Worm (Caenorhabditis elegans): Measurements from ENCODE around the gene T28D6.4.

Gene T28D6.4

DNA sequence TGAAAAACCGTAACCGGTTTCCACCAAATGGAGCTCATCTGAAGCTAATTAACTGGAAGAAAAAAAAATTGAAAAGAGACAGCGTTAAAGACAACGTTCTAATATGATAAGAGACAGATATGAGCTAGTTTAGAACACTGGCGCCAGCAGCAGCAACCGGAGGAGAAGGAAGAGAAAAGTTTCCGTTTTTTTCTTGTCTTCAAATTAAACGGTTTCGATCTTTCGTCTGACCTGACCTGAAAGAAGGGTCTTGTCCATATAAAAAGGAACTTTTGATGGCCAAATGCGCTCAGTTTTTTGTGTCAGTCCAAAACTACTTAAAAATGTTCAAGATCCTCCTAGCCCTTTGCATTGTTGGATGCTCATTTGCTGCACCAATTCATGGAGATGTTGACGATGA, 6.2 kb downstream of the T28D6.4 start, which contains the start of gene T28D6.3:
Gene T28D6.3, plus strand, starts transcription at position 301 of the 400 bp plus-strand sequence.
- TF ChIP-seq skn-1 (tag; optimal IDR thresholded peaks at IDR 0.05) (no peak), elt-3 (tag; optimal IDR thresholded peaks at IDR 0.05) (peak in 1 of 6 experiments; percentile 1)

DNA sequence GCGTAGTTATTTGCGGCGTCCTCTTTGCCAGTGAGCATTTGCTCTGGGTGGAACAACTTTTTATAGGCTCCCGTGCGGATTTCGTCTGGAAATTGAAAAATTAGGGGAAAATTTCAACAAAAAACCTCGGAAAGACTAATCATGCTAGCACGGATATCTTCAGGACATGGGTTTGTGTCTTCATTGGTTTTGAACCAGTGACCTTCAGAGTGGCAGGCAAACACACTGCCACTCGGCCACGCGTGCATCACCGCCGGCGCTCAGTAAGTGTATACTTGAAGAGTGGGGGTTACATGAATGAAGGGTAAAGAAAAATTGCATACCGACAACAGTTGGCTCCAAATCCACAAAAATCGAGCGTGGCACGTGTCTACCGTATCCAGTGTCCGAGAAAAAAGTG, 11.0 kb downstream of the T28D6.4 start:
- TF ChIP-seq C16A3.4 (tag; optimal IDR thresholded peaks at IDR 0.05) (peak; percentile 73), nhr-77 (tag; optimal IDR thresholded peaks at IDR 0.05) (peak; percentile 34), C34B4.2 (tag; optimal IDR thresholded peaks at IDR 0.05) (no peak), grh-1 (GFP tag; IDR thresholded peaks at IDR 0.05) (no peak), snpc-4 (tag; optimal IDR thresholded peaks at IDR 0.05) (peak; percentile 50), elt-2 (tag; optimal IDR thresholded peaks at IDR 0.05) (peak; percentile 45), zag-1 (tag; optimal IDR thresholded peaks at IDR 0.05) (no peak), nhr-84 (tag; optimal IDR thresholded peaks at IDR 0.05) (no peak), dsc-1 (tag; optimal IDR thresholded peaks at IDR 0.05) (peak; percentile 65), mep-1 (tag; optimal IDR thresholded peaks at IDR 0.05) (peak; percentile 60), unc-62 (GFP tag; optimal IDR thresholded peaks at IDR 0.05) (no peak), egl-27 (tag; optimal IDR thresholded peaks at IDR 0.05) (no peak), snu-23 (GFP tag; optimal IDR thresholded peaks at IDR 0.05) (peak; percentile 78), unc-98 (GFP tag; IDR thresholded peaks at IDR 0.05) (0 out of 2 replicates have a peak, but pooled peaks have one; percentile 20), lin-39 (tag; optimal IDR thresholded peaks at IDR 0.05) (peak; percentile 1), ztf-11 (tag; optimal IDR thresholded peaks at IDR 0.05) (peak in 1 of 2 experiments; percentile 53), fkh-8 (tag; optimal IDR thresholded peaks at IDR 0.05) (peak; percentile 51), nhr-20 (tag; optimal IDR thresholded peaks at IDR 0.05) (peak; percentile 65), isw-1 (GFP tag; IDR thresholded peaks at IDR 0.05) (peak; percentile 42), ceh-82 (tag; optimal IDR thresholded peaks at IDR 0.05) (peak; percentile 41 to 82 (median 49)), zip-4 (GFP tag; optimal IDR thresholded peaks at IDR 0.05) (peak; percentile 36), efl-1 (optimal IDR thresholded peaks at IDR 0.05) (peak; percentile 45 to 61), efl-1 (GFP tag; optimal IDR thresholded peaks at IDR 0.05 in 1 of 2) (peak; percentile 59 to 88), pax-3 (tag; optimal IDR thresholded peaks at IDR 0.05) (peak; percentile 32), lin-14 (GFP tag; optimal IDR thresholded peaks at IDR 0.05) (peak; percentile 55), fkh-4 (tag; optimal IDR thresholded peaks at IDR 0.05; ENCODE audit: borderline replicate concordance) (no peak), lin-35 (GFP tag; optimal IDR thresholded peaks at IDR 0.05) (peak; percentile 58 to 73), C04F5.9 (tag; optimal IDR thresholded peaks at IDR 0.05) (no peak), alr-1 (tag; optimal IDR thresholded peaks at IDR 0.05; ENCODE audit: borderline replicate concordance) (no peak), hlh-17 (GFP tag; optimal IDR thresholded peaks at IDR 0.05; ENCODE audit: borderline replicate concordance) (no peak), unc-86 (tag; optimal IDR thresholded peaks at IDR 0.05) (peak; percentile 46), vab-15 (tag; optimal IDR thresholded peaks at IDR 0.05) (peak; percentile 55), fos-1 (tag; optimal IDR thresholded peaks at IDR 0.05) (peak; percentile 49), ets-5 (GFP tag; IDR thresholded peaks at IDR 0.05) (no peak), unc-30 (tag; optimal IDR thresholded peaks at IDR 0.05) (no peak), nhr-47 (tag; optimal IDR thresholded peaks at IDR 0.05) (peak; percentile 82), elt-3 (tag; optimal IDR thresholded peaks at IDR 0.05) (peak in 1 of 6 experiments; percentile 10), nhr-85 (tag) (peak; percentile 52), irx-1 (tag; optimal IDR thresholded peaks at IDR 0.05) (peak; percentile 60), fkh-10 (GFP tag; optimal IDR thresholded peaks at IDR 0.05) (no peak), egl-13 (tag; optimal IDR thresholded peaks at IDR 0.05) (peak; percentile 55), F16B12.6 (tag; optimal IDR thresholded peaks at IDR 0.05) (peak; percentile 27), nhr-90 (tag; optimal IDR thresholded peaks at IDR 0.05; ENCODE audit: poor library complexity) (peak; percentile 57), lin-13 (GFP tag; optimal IDR thresholded peaks at IDR 0.05) (peak; percentile 69), nhr-19 (GFP tag; conservative IDR thresholded peaks at IDR 0.05) (peak; percentile 69), dpl-1 (GFP tag; optimal IDR thresholded peaks at IDR 0.05) (peak; percentile 8 to 62 (median 49)), tbx-2 (tag; optimal IDR thresholded peaks at IDR 0.05) (peak; percentile 64), rnt-1 (tag; optimal IDR thresholded peaks at IDR 0.05) (peak; percentile 81), swsn-7 (tag; optimal IDR thresholded peaks at IDR 0.05) (peak; percentile 57)

Data from whole organism, L1 larva.